Worm (Caenorhabditis elegans) whole organism, L3 larva: ENCODE results near the gene F42F12.14.

ENCODE experiments used
- ama-1 ChIP-seq: fragments of 150-350 bp; optimal IDR thresholded peaks from 2 replicates; lab custom pipeline; 2018
- ceh-16 ChIP-seq: sonication (generic microtip); optimal IDR thresholded peaks from 2 replicates; lab custom pipeline; 2017; ENCODE audit warnings: missing biosample characterization, missing genetic modification characterization
- ceh-28 ChIP-seq: fragments of 150-350 bp; optimal IDR thresholded peaks from 2 replicates; lab custom pipeline; 2014; ENCODE audit warnings: missing biosample characterization, missing genetic modification reagents, missing genetic modification characterization
- ceh-82 ChIP-seq: fragments of 150-350 bp; optimal IDR thresholded peaks from 2 replicates; lab custom pipeline; 2014; ENCODE audit warnings: missing biosample characterization, missing genetic modification characterization
- ceh-9 ChIP-seq: sonication (generic microtip); optimal IDR thresholded peaks from 2 replicates; lab custom pipeline; 2018; ENCODE audit warnings: missing biosample characterization, missing genetic modification characterization
- daf-12 ChIP-seq: fragments of 150-350 bp; optimal IDR thresholded peaks from 2 replicates; lab custom pipeline; 2014; ENCODE audit warnings: missing biosample characterization, missing genetic modification reagents, missing genetic modification characterization
- egl-5 ChIP-seq: fragments of 150-350 bp; optimal IDR thresholded peaks from 2 replicates; lab custom pipeline; 2017; ENCODE audit warnings: missing biosample characterization, missing genetic modification reagents, missing genetic modification characterization, inconsistent platforms
- elt-1 ChIP-seq: fragments of 150-350 bp; optimal IDR thresholded peaks from 2 replicates; lab custom pipeline; 2014; ENCODE audit warnings: missing biosample characterization, missing genetic modification characterization
- elt-2 ChIP-seq: sonication (generic microtip); optimal IDR thresholded peaks from 2 replicates; lab custom pipeline; 2016; ENCODE audit warnings: missing genetic modification reagents, mild to moderate bottlenecking, missing genetic modification characterization, missing compliant biosample characterization
- eor-1 ChIP-seq, 2 experiments: fragments of 150-350 bp; optimal IDR thresholded peaks; 2 replicates each; lab custom pipeline; 2014 to 2018; ENCODE audit warnings: missing biosample characterization in 2 of 2, missing genetic modification characterization in 2 of 2
- fkh-10 ChIP-seq: sonication (generic microtip); optimal IDR thresholded peaks from 2 replicates; lab custom pipeline; 2017; ENCODE audit warnings: missing biosample characterization, missing genetic modification reagents, missing genetic modification characterization
- fkh-2 ChIP-seq: fragments of 150-350 bp; optimal IDR thresholded peaks from 2 replicates; lab custom pipeline; 2014; ENCODE audit warnings: missing biosample characterization, missing genetic modification reagents, missing genetic modification characterization
- fos-1 ChIP-seq: fragments of 150-350 bp; optimal IDR thresholded peaks from 2 replicates; lab custom pipeline; 2014; ENCODE audit warnings: missing biosample characterization, missing genetic modification characterization
- hmg-11 ChIP-seq: sonication (generic microtip); optimal IDR thresholded peaks from 2 replicates; lab custom pipeline; 2016; ENCODE audit warnings: missing genetic modification characterization, missing compliant biosample characterization
- jun-1 ChIP-seq: fragments of 150-350 bp; optimal IDR thresholded peaks from 2 replicates; lab custom pipeline; 2014; ENCODE audit warnings: missing biosample characterization, missing genetic modification reagents, missing genetic modification characterization
- lin-15B ChIP-seq: fragments of 150-350 bp; optimal IDR thresholded peaks from 2 replicates; lab custom pipeline; 2014; ENCODE audit warnings: missing biosample characterization, missing genetic modification characterization
- lin-39 ChIP-seq: fragments of 150-350 bp; optimal IDR thresholded peaks from 2 replicates; lab custom pipeline; 2018; ENCODE audit warnings: missing biosample characterization, missing genetic modification reagents, missing genetic modification characterization
- lsy-12 ChIP-seq: sonication (generic microtip); optimal IDR thresholded peaks from 2 replicates; lab custom pipeline; 2016; ENCODE audit warnings: mild to moderate bottlenecking, missing genetic modification characterization, missing compliant biosample characterization
- mdl-1 ChIP-seq: fragments of 150-350 bp; optimal IDR thresholded peaks from 2 replicates; lab custom pipeline; 2014; ENCODE audit warnings: missing biosample characterization, missing genetic modification characterization
- nfya-1 ChIP-seq: sonication (generic microtip); optimal IDR thresholded peaks from 2 replicates; lab custom pipeline; 2017; ENCODE audit warnings: missing genetic modification characterization, mild to moderate bottlenecking, missing compliant biosample characterization, antibody characterized with exemption, moderate library complexity; ENCODE audit not compliant: insufficient read depth
- nhr-11 ChIP-seq: fragments of 150-350 bp; optimal IDR thresholded peaks from 2 replicates; lab custom pipeline; 2014; ENCODE audit warnings: missing biosample characterization, missing genetic modification characterization
- nhr-12 ChIP-seq: fragments of 150-350 bp; optimal IDR thresholded peaks from 2 replicates; lab custom pipeline; 2014; ENCODE audit warnings: missing biosample characterization, missing genetic modification characterization
- nhr-23 ChIP-seq: fragments of 150-350 bp; optimal IDR thresholded peaks from 2 replicates; lab custom pipeline; 2014; ENCODE audit warnings: missing biosample characterization, missing genetic modification reagents, missing genetic modification characterization
- nhr-25 ChIP-seq: sonication (generic microtip); optimal IDR thresholded peaks from 2 replicates; lab custom pipeline; 2017; ENCODE audit warnings: missing biosample characterization, missing genetic modification characterization
- nhr-43 ChIP-seq: sonication (generic microtip); optimal IDR thresholded peaks from 2 replicates; lab custom pipeline; 2016; ENCODE audit warnings: mild to moderate bottlenecking, missing genetic modification characterization, missing compliant biosample characterization; ENCODE audit not compliant: poor library complexity, severe bottlenecking
- nhr-67 ChIP-seq: fragments of 150-350 bp; optimal IDR thresholded peaks from 2 replicates; lab custom pipeline; 2014; ENCODE audit warnings: missing biosample characterization, missing genetic modification characterization
- pha-4 ChIP-seq: fragments of 150-350 bp; optimal IDR thresholded peaks from 2 replicates; lab custom pipeline; 2014; ENCODE audit warnings: missing biosample characterization, missing genetic modification reagents, missing genetic modification characterization
- pqm-1 ChIP-seq: fragments of 150-350 bp; optimal IDR thresholded peaks from 2 replicates; lab custom pipeline; 2017; ENCODE audit warnings: missing biosample characterization, missing genetic modification characterization, inconsistent platforms
- skn-1 ChIP-seq: fragments of 150-350 bp; optimal IDR thresholded peaks from 2 replicates; lab custom pipeline; 2014; ENCODE audit warnings: missing biosample characterization, missing genetic modification characterization
- snpc-4 ChIP-seq: fragments of 150-350 bp; optimal IDR thresholded peaks from 2 replicates; lab custom pipeline; 2014; ENCODE audit warnings: missing biosample characterization, missing genetic modification characterization
- tbx-2 ChIP-seq: sonication (generic microtip); optimal IDR thresholded peaks from 2 replicates; lab custom pipeline; 2016; ENCODE audit warnings: mild to moderate bottlenecking, missing genetic modification characterization, missing compliant biosample characterization
- unc-39 ChIP-seq: sonication (generic microtip); optimal IDR thresholded peaks from 4 replicates; lab custom pipeline; 2017; ENCODE audit warnings: missing biosample characterization, missing genetic modification characterization
- unc-62 ChIP-seq: fragments of 150-350 bp; sonication (generic microtip); optimal IDR thresholded peaks from 4 replicates; lab custom pipeline; 2014; ENCODE audit warnings: missing biosample characterization, missing genetic modification reagents, missing genetic modification characterization
- zag-1 ChIP-seq: fragments of 150-350 bp; optimal IDR thresholded peaks from 2 replicates; lab custom pipeline; 2014; ENCODE audit warnings: missing biosample characterization, missing genetic modification characterization
- ztf-11 ChIP-seq: fragments of 150-350 bp; optimal IDR thresholded peaks from 2 replicates; lab custom pipeline; 2014; ENCODE audit warnings: missing biosample characterization, missing genetic modification characterization

Gene F42F12.14

ce11 chrX:12314395-12314794 is 34.0 kb upstream of the F42F12.14 start:
- no peak for TF ChIP-seq skn-1
- no peak for TF ChIP-seq nhr-43 (tag; lab: Kevin White, UChicago)
- no peak for TF ChIP-seq ceh-9 (tag; lab: Kevin White, UChicago)
- TF ChIP-seq fkh-2 (tag; lab: Kevin White, UChicago): no peak
- no peak for TF ChIP-seq ceh-28 (tag; lab: Kevin White, UChicago)
- no peak for TF ChIP-seq ceh-16 (tag; lab: Kevin White, UChicago)
- no peak for TF ChIP-seq lsy-12
- TF ChIP-seq nhr-67: no peak
- TF ChIP-seq hmg-11: no peak
- no peak for TF ChIP-seq pha-4 (tag; lab: Kevin White, UChicago)
- no peak for TF ChIP-seq mdl-1 (tag; lab: Kevin White, UChicago)
- no peak for TF ChIP-seq lin-15B
- TF ChIP-seq jun-1 (tag; lab: Kevin White, UChicago): no peak
- TF ChIP-seq nfya-1 (tag; lab: Kevin White, UChicago): no peak
- no peak for TF ChIP-seq elt-2
- TF ChIP-seq daf-12 (tag; lab: Kevin White, UChicago): no peak
- TF ChIP-seq ztf-11 (tag; lab: Kevin White, UChicago): no peak
- TF ChIP-seq unc-62 (GFP tag; lab: Kevin White, UChicago): no peak

ce11 chrX:12315268-12315667 is 33.2 kb upstream of the F42F12.14 start, which contains the start of gene xtr-2:
xtr-2 (plus strand) TSS chrX:12315568.
- TF ChIP-seq fos-1 (tag; lab: Kevin White, UChicago): no peak
- no peak for TF ChIP-seq ceh-82
- no peak for TF ChIP-seq jun-1 (tag; lab: Kevin White, UChicago)
- no peak for TF ChIP-seq zag-1 (tag; lab: Kevin White, UChicago)
- no peak for TF ChIP-seq nhr-12
- TF ChIP-seq nhr-23 (tag; lab: Kevin White, UChicago): no peak
- TF ChIP-seq fkh-10: no peak
- TF ChIP-seq lin-15B: no peak
- no peak for TF ChIP-seq nfya-1 (tag; lab: Kevin White, UChicago)
- TF ChIP-seq nhr-11 (tag; lab: Kevin White, UChicago): no peak
- TF ChIP-seq unc-39 (tag; lab: Kevin White, UChicago): no peak
- no peak for TF ChIP-seq ama-1 (lab: Kevin White, UChicago)
- TF ChIP-seq mdl-1 (tag; lab: Kevin White, UChicago): no peak

- no peak for TF ChIP-seq nhr-12
- no peak for TF ChIP-seq nhr-25 (tag; lab: Kevin White, UChicago)
- TF ChIP-seq snpc-4 (tag; lab: Kevin White, UChicago): no peak
- TF ChIP-seq lin-39 (tag; lab: Kevin White, UChicago): no peak
- TF ChIP-seq unc-62 (GFP tag; lab: Kevin White, UChicago): no peak
- no peak for TF ChIP-seq nhr-11 (tag; lab: Kevin White, UChicago)
- no peak for TF ChIP-seq tbx-2 (tag; lab: Kevin White, UChicago)
Measured at ce11 chrX:12317560-12317959, 30.9 kb upstream of the F42F12.14 start.

- TF ChIP-seq fos-1 (tag; lab: Kevin White, UChicago): no peak
- no peak for TF ChIP-seq pqm-1 (tag; lab: Kevin White, UChicago)
- TF ChIP-seq egl-5 (tag; lab: Kevin White, UChicago): no peak
- no peak for TF ChIP-seq nhr-12
- no peak for TF ChIP-seq ceh-82
- no peak for TF ChIP-seq tbx-2 (tag; lab: Kevin White, UChicago)
- TF ChIP-seq lsy-12: no peak
- no peak for TF ChIP-seq jun-1 (tag; lab: Kevin White, UChicago)
- no peak for TF ChIP-seq nhr-67
- TF ChIP-seq lin-39 (tag; lab: Kevin White, UChicago): no peak
- no peak for TF ChIP-seq eor-1 (tag; optimal IDR thresholded peaks at IDR 0.05; lab: Kevin White, UChicago)
- no peak for TF ChIP-seq fkh-10
- no peak for TF ChIP-seq elt-1 (tag; lab: Kevin White, UChicago)
- no peak for TF ChIP-seq skn-1
- no peak for TF ChIP-seq snpc-4 (tag; lab: Kevin White, UChicago)
- TF ChIP-seq zag-1 (tag; lab: Kevin White, UChicago): no peak
- no peak for TF ChIP-seq nhr-11 (tag; lab: Kevin White, UChicago)
Measured at ce11 chrX:12320737-12321136, 27.7 kb upstream of the F42F12.14 start, which contains the start of gene ceh-40. ceh-40 (minus strand) TSS chrX:12320777.
